Worm (Caenorhabditis elegans): ENCODE results near the gene msrp-6.

- TF ChIP-seq snpc-4 (tag; optimal IDR thresholded peaks at IDR 0.05) (no peak), set-16 (GFP tag; IDR thresholded peaks at IDR 0.05) (no peak), ceh-82 (tag; optimal IDR thresholded peaks at IDR 0.05) (no peak), unc-62 (GFP tag; optimal IDR thresholded peaks at IDR 0.05 in 1 of 2) (no peak), unc-62 (tag; optimal IDR thresholded peaks at IDR 0.05) (no peak), nhr-6 (tag; optimal IDR thresholded peaks at IDR 0.05) (no peak), nhr-11 (tag; optimal IDR thresholded peaks at IDR 0.05) (no peak), nhr-48 (tag; optimal IDR thresholded peaks at IDR 0.05) (no peak), dpl-1 (GFP tag; optimal IDR thresholded peaks at IDR 0.05) (no peak), fos-1 (tag; optimal IDR thresholded peaks at IDR 0.05) (no peak), ceh-28 (tag; optimal IDR thresholded peaks at IDR 0.05) (no peak)
Measured at ce11 chrII:2624792-2625191, 5.5 kb downstream of the msrp-6 start, which contains the start of gene lgc-28.
